Worm (Caenorhabditis elegans): ENCODE measurements around the gene C24H12.8.

- TF ChIP-seq ceh-30 (tag; optimal IDR thresholded peaks at IDR 0.05) (no peak), Y22D7AL.16 (tag; optimal IDR thresholded peaks at IDR 0.05) (no peak), lin-11 (tag; optimal IDR thresholded peaks at IDR 0.05) (no peak), ceh-24 (tag; optimal IDR thresholded peaks at IDR 0.05) (no peak), unc-86 (tag; optimal IDR thresholded peaks at IDR 0.05) (no peak), nfya-1 (tag; optimal IDR thresholded peaks at IDR 0.05) (no peak), dve-1 (tag; optimal IDR thresholded peaks at IDR 0.05) (no peak), F13H6.1 (tag; optimal IDR thresholded peaks at IDR 0.05) (no peak), pha-4 (tag; optimal IDR thresholded peaks at IDR 0.05) (no peak), ama-1 (optimal IDR thresholded peaks at IDR 0.05) (no peak), ztf-16 (tag; optimal IDR thresholded peaks at IDR 0.05) (no peak), hlh-13 (GFP tag; optimal IDR thresholded peaks at IDR 0.05) (no peak)
These were observed 35.1 kb downstream of the C24H12.8 start for ce11 chrII:387844-388355.
